Fruit fly (Drosophila melanogaster) whole organism, embryonic: ENCODE data around the gene CG18268.

ENCODE experiments used
- Atf6 ChIP-seq: fragments of 200-800 bp; sonication (Bioruptor generic); IDR thresholded peaks from 2 replicates; pipeline ENCODE4 v1.3.6; 2022; ENCODE audit warnings: missing biosample characterization, missing genetic modification characterization
- CG10274 ChIP-seq: fragments of 200-800 bp; sonication (Bioruptor generic); optimal IDR thresholded peaks from 3 replicates; lab custom pipeline; 2017; ENCODE audit warnings: missing biosample characterization, mild to moderate bottlenecking, missing genetic modification characterization
- CG10959 ChIP-seq: fragments of 200-800 bp; sonication (Bioruptor generic); IDR thresholded peaks from 2 replicates; pipeline ENCODE4 v1.3.6; 2022; ENCODE audit warnings: missing biosample characterization, missing genetic modification characterization
- CG12744 ChIP-seq: fragments of 200-800 bp; sonication (Bioruptor generic); optimal IDR thresholded peaks from 2 replicates; lab custom pipeline; 2016; ENCODE audit warnings: missing biosample characterization, missing genetic modification characterization
- CG13287 ChIP-seq: fragments of 200-800 bp; sonication (Bioruptor generic); IDR thresholded peaks from 2 replicates; pipeline ENCODE4 v1.3.6; 2022; ENCODE audit warnings: missing biosample characterization, missing genetic modification characterization; ENCODE audit not compliant: partially characterized antibody
- CG1529 ChIP-seq: fragments of 200-800 bp; sonication (Bioruptor generic); optimal IDR thresholded peaks from 3 replicates; lab custom pipeline; 2018; ENCODE audit warnings: missing biosample characterization, missing genetic modification characterization
- CG17186 ChIP-seq: fragments of 200-800 bp; sonication (Bioruptor generic); optimal IDR thresholded peaks from 3 replicates; lab custom pipeline; 2017; ENCODE audit warnings: missing biosample characterization, missing genetic modification reagents, missing genetic modification characterization
- CG17385 ChIP-seq: fragments of 200-800 bp; sonication (Bioruptor generic); optimal IDR thresholded peaks from 3 replicates; lab custom pipeline; 2018; ENCODE audit warnings: missing biosample characterization, mild to moderate bottlenecking, missing genetic modification characterization
- CG17568 ChIP-seq: fragments of 200-800 bp; sonication (Bioruptor generic); optimal IDR thresholded peaks from 2 replicates; lab custom pipeline; 2018; ENCODE audit warnings: missing biosample characterization, mild to moderate bottlenecking, missing genetic modification characterization, moderate library complexity
- CG17829 ChIP-seq: fragments of 200-800 bp; optimal IDR thresholded peaks from 2 replicates; lab custom pipeline; 2019; ENCODE audit warnings: missing biosample characterization, mild to moderate bottlenecking, missing genetic modification characterization, moderate library complexity
- CG1792 ChIP-seq: fragments of 200-800 bp; sonication (Bioruptor generic); optimal IDR thresholded peaks from 2 replicates; lab custom pipeline; 2016; ENCODE audit warnings: missing biosample characterization, missing genetic modification characterization
- CG18599 ChIP-seq: fragments of 200-800 bp; sonication (Bioruptor generic); optimal IDR thresholded peaks from 3 replicates; lab custom pipeline; 2017; ENCODE audit warnings: missing biosample characterization, missing genetic modification characterization, mild to moderate bottlenecking, moderate library complexity, missing genetic modification reagents
- CG18764 ChIP-seq: fragments of 200-800 bp; sonication (Bioruptor generic); optimal IDR thresholded peaks from 3 replicates; lab custom pipeline; 2016; ENCODE audit warnings: missing biosample characterization, missing genetic modification characterization
- CG32772 ChIP-seq: fragments of 200-800 bp; sonication (Bioruptor generic); IDR thresholded peaks from 2 replicates; pipeline ENCODE4 v1.3.6; 2022; ENCODE audit warnings: missing biosample characterization, missing genetic modification characterization
- CG4282 ChIP-seq: fragments of 200-800 bp; sonication (Bioruptor generic); optimal IDR thresholded peaks from 2 replicates; lab custom pipeline; 2016; ENCODE audit warnings: missing biosample characterization, missing genetic modification characterization
- CG4424 ChIP-seq: fragments of 200-800 bp; sonication (Bioruptor generic); optimal IDR thresholded peaks from 3 replicates; lab custom pipeline; 2016; ENCODE audit warnings: missing biosample characterization, missing genetic modification characterization
- CG6175 ChIP-seq: fragments of 200-800 bp; sonication (Bioruptor generic); IDR thresholded peaks from 3 replicates; pipeline ENCODE4 v1.3.6; 2022; ENCODE audit warnings: missing biosample characterization, missing genetic modification characterization
- CG6813 ChIP-seq: fragments of 200-800 bp; sonication (Bioruptor generic); optimal IDR thresholded peaks from 2 replicates; lab custom pipeline; 2017; ENCODE audit warnings: missing biosample characterization, missing genetic modification characterization, mild to moderate bottlenecking, moderate library complexity, missing genetic modification reagents
- CG8290 ChIP-seq, 3 experiments: fragments of 200-800 bp; sonication (Bioruptor generic); optimal IDR thresholded peaks; 2 replicates each; lab custom pipeline; 2016 to 2019; ENCODE audit warnings: missing biosample characterization in 3 of 3, missing genetic modification characterization in 3 of 3, mild to moderate bottlenecking in 2 of 3, moderate library complexity in 1 of 3
- Drgx ChIP-seq: fragments of 200-800 bp; sonication (Bioruptor generic); IDR thresholded peaks from 2 replicates; pipeline ENCODE4 v1.3.6; 2022; ENCODE audit warnings: missing biosample characterization, missing genetic modification characterization
- Gug ChIP-seq: fragments of 200-800 bp; sonication (Bioruptor generic); IDR thresholded peaks from 4 replicates; pipeline ENCODE4 v1.3.6; 2022; ENCODE audit warnings: missing biosample characterization, missing genetic modification characterization
- HLH3B ChIP-seq: fragments of 200-800 bp; sonication (Bioruptor generic); IDR thresholded peaks from 2 replicates; pipeline ENCODE4 v1.3.6; 2022; ENCODE audit warnings: missing biosample characterization, missing genetic modification characterization
- HmgD ChIP-seq: fragments of 200-800 bp; sonication (Bioruptor generic); optimal IDR thresholded peaks from 3 replicates; lab custom pipeline; 2016; ENCODE audit warnings: missing biosample characterization, missing genetic modification characterization
- Lpt ChIP-seq: fragments of >200 bp; optimal IDR thresholded peaks from 2 replicates; lab custom pipeline; 2018; ENCODE audit warnings: missing biosample characterization, missing genetic modification characterization
- Six4 ChIP-seq: fragments of 200-800 bp; sonication (Bioruptor generic); optimal IDR thresholded peaks from 2 replicates; lab custom pipeline; 2016; ENCODE audit warnings: missing biosample characterization, missing genetic modification characterization
- Vsx1 ChIP-seq: fragments of 200-800 bp; sonication (Bioruptor generic); optimal IDR thresholded peaks from 2 replicates; lab custom pipeline; 2017; ENCODE audit warnings: missing biosample characterization, mild to moderate bottlenecking, missing genetic modification characterization, missing genetic modification reagents
- Xrp1 ChIP-seq: fragments of 200-800 bp; sonication (Bioruptor generic); IDR thresholded peaks from 2 replicates; pipeline ENCODE4 v1.3.6; 2022; ENCODE audit warnings: missing biosample characterization, missing genetic modification characterization
- ap ChIP-seq: fragments of 200-800 bp; sonication (Bioruptor generic); IDR thresholded peaks from 2 replicates; pipeline ENCODE4 v1.3.6; 2022; ENCODE audit warnings: missing biosample characterization, missing genetic modification characterization
- crp ChIP-seq, 2 experiments: fragments of 200-800 bp; sonication (Bioruptor generic); optimal IDR thresholded peaks; 2 replicates in 1 of 2; 3 replicates in 1 of 2; lab custom pipeline; 2017; ENCODE audit warnings: missing biosample characterization in 2 of 2, missing genetic modification characterization in 2 of 2, mild to moderate bottlenecking in 1 of 2, moderate library complexity in 1 of 2
- dan ChIP-seq: fragments of 200-800 bp; sonication (Bioruptor generic); IDR thresholded peaks from 2 replicates; pipeline ENCODE4 v1.3.6; 2022; ENCODE audit warnings: missing biosample characterization, missing genetic modification characterization
- dmrt99B ChIP-seq: fragments of 200-800 bp; sonication (Bioruptor generic); optimal IDR thresholded peaks from 2 replicates; lab custom pipeline; 2018; ENCODE audit warnings: missing biosample characterization, mild to moderate bottlenecking, missing genetic modification characterization, moderate library complexity
- emc ChIP-seq: fragments of 200-800 bp; sonication (Bioruptor generic); optimal IDR thresholded peaks from 2 replicates; lab custom pipeline; 2016; ENCODE audit warnings: missing biosample characterization, missing genetic modification characterization
- ewg ChIP-seq: fragments of 200-800 bp; sonication (Bioruptor generic); optimal IDR thresholded peaks from 3 replicates; lab custom pipeline; 2017; ENCODE audit warnings: mild to moderate bottlenecking, missing biosample characterization, missing genetic modification reagents, missing genetic modification characterization
- ftz-f1 ChIP-seq: fragments of 200-800 bp; sonication (Bioruptor generic); optimal IDR thresholded peaks from 2 replicates; lab custom pipeline; 2016; ENCODE audit warnings: missing biosample characterization, missing genetic modification characterization
- fu2 ChIP-seq: fragments of 200-800 bp; sonication (Bioruptor generic); optimal IDR thresholded peaks from 2 replicates; lab custom pipeline; 2016; ENCODE audit warnings: missing biosample characterization, missing genetic modification characterization
- gt ChIP-seq: fragments of 200-800 bp; sonication (Bioruptor generic); IDR thresholded peaks from 2 replicates; pipeline ENCODE4 v1.3.6; 2022; ENCODE audit warnings: missing biosample characterization, missing genetic modification characterization
- h ChIP-seq: fragments of >200 bp; optimal IDR thresholded peaks from 2 replicates; lab custom pipeline; 2017
- hkb ChIP-seq, 2 experiments: fragments of 200-800 bp in 1 of 2; fragments of >200 bp in 1 of 2; sonication (Bioruptor generic) in 1 of 2; IDR thresholded peaks in 1 of 2; optimal IDR thresholded peaks in 1 of 2; 2 replicates each; pipeline versions ENCODE4 v1.3.6 to Lab custom; 2017 to 2022; ENCODE audit warnings: missing biosample characterization in 1 of 2, missing genetic modification characterization in 1 of 2
- ind ChIP-seq: fragments of 200-800 bp; sonication (Bioruptor generic); optimal IDR thresholded peaks from 3 replicates; lab custom pipeline; 2016; ENCODE audit warnings: missing biosample characterization, missing genetic modification characterization
- mam ChIP-seq: fragments of 200-800 bp; sonication (Bioruptor generic); optimal IDR thresholded peaks from 3 replicates; lab custom pipeline; 2016; ENCODE audit warnings: missing biosample characterization, missing genetic modification characterization
- mirr ChIP-seq: fragments of 200-800 bp; sonication (Bioruptor generic); optimal IDR thresholded peaks from 3 replicates; lab custom pipeline; 2018; ENCODE audit warnings: missing biosample characterization, mild to moderate bottlenecking, missing genetic modification characterization
- org-1 ChIP-seq: fragments of 200-800 bp; sonication (Bioruptor generic); optimal IDR thresholded peaks from 2 replicates; lab custom pipeline; 2017; ENCODE audit warnings: missing biosample characterization, missing genetic modification characterization
- otp ChIP-seq: fragments of 200-800 bp; sonication (Bioruptor generic); IDR thresholded peaks from 3 replicates; pipeline ENCODE4, ENCODE4 v1.3.6; 2022; ENCODE audit warnings: missing biosample characterization, missing genetic modification characterization
- pan ChIP-seq, 4 experiments: fragments of >200 bp in 3 of 4; fragments of 200-800 bp in 1 of 4; sonication (Bioruptor generic) in 1 of 4; optimal IDR thresholded peaks in 3 of 4; IDR thresholded peaks in 1 of 4; 2 replicates each; pipeline versions ENCODE4 v1.3.6 to Lab custom; 2017 to 2022; ENCODE audit warnings: missing biosample characterization in 2 of 4, missing genetic modification characterization in 2 of 4, mixed read lengths in 1 of 4
- pzg ChIP-seq: fragments of 200-800 bp; sonication (Bioruptor generic); optimal IDR thresholded peaks from 3 replicates; lab custom pipeline; 2018; ENCODE audit warnings: missing biosample characterization, mild to moderate bottlenecking, missing genetic modification characterization, moderate library complexity
- slbo ChIP-seq: fragments of 200-800 bp; sonication (Bioruptor generic); IDR thresholded peaks from 2 replicates; pipeline ENCODE4 v1.3.6; 2022; ENCODE audit warnings: missing biosample characterization, missing genetic modification characterization
- tx ChIP-seq: fragments of 200-800 bp; sonication (Bioruptor generic); optimal IDR thresholded peaks from 2 replicates; lab custom pipeline; 2016; ENCODE audit warnings: missing biosample characterization, missing genetic modification characterization

Gene CG18268

dm6 chr3R:7809662-7810621 is 5.7 kb upstream of the CG18268 start, which contains the start of the genes CG2993 and sgll (continued):
- peak; percentile 80 for TF ChIP-seq tx (GFP tag; lab: Kevin White, UChicago)
- peak; percentile 92 for TF ChIP-seq CG4424 (GFP tag; lab: Kevin White, UChicago)
- peak; percentile 63 for TF ChIP-seq CG1529 (GFP tag; lab: Kevin White, UChicago)
- TF ChIP-seq Drgx (GFP tag; lab: Robert Waterston, UW): peak; percentile 28; the same call in 1 of the 2 replicates
- peak; percentile 70 for TF ChIP-seq CG17186
- TF ChIP-seq mirr (GFP tag; lab: Kevin White, UChicago): peak; percentile 89
- peak; percentile 96 for TF ChIP-seq CG10959 (GFP tag; lab: Robert Waterston, UW)
- TF ChIP-seq Xrp1 (GFP tag; lab: Robert Waterston, UW): no peak; the same call in 1 of the 2 replicates
- TF ChIP-seq ewg (GFP tag; lab: Kevin White, UChicago): peak; percentile 84
- peak; percentile 93 for TF ChIP-seq mam (GFP tag; lab: Kevin White, UChicago)
- peak; percentile 90 for TF ChIP-seq HLH3B (GFP tag; lab: Robert Waterston, UW)
- TF ChIP-seq CG17568 (GFP tag; lab: Kevin White, UChicago): no peak
- no peak for TF ChIP-seq pan (optimal IDR thresholded peaks at IDR 0.05; lab: Kevin White, UChicago)
- peak in 1 of 2 experiments; percentile 91 for TF ChIP-seq pan (GFP tag; optimal IDR thresholded peaks at IDR 0.05 in 1 of 2, IDR thresholded peaks at IDR 0.05 in 1 of 2)
- peak; percentile 95 for TF ChIP-seq CG32772 (GFP tag; lab: Robert Waterston, UW)
- TF ChIP-seq CG10274: peak; percentile 69
- peak; percentile 95 for TF ChIP-seq otp (GFP tag; lab: Robert Waterston, UW)
- peak; percentile 86 for TF ChIP-seq CG6175 (GFP tag; lab: Robert Waterston, UW)
- peak; percentile 48 for TF ChIP-seq CG13287 (GFP tag; lab: Robert Waterston, UW)
- TF ChIP-seq ind (GFP tag; lab: Kevin White, UChicago): peak; percentile 95
- peak; percentile 94 for TF ChIP-seq Gug (GFP tag; lab: Robert Waterston, UW)
- TF ChIP-seq emc (GFP tag; lab: Kevin White, UChicago): peak; percentile 91
- TF ChIP-seq hkb (optimal IDR thresholded peaks at IDR 0.05; lab: Kevin White, UChicago): peak; percentile 72
- peak; percentile 81 for TF ChIP-seq hkb (GFP tag; IDR thresholded peaks at IDR 0.05; lab: Robert Waterston, UW)
- peak; percentile 59 for TF ChIP-seq ftz-f1 (GFP tag; lab: Kevin White, UChicago)
- TF ChIP-seq crp (GFP tag; optimal IDR thresholded peaks at IDR 0.05; lab: Kevin White, UChicago): peak in 1 of 2 experiments; percentile 41
- TF ChIP-seq ap (GFP tag; lab: Robert Waterston, UW): peak; percentile 71
- peak; percentile 80 for TF ChIP-seq CG18599 (GFP tag; lab: Kevin White, UChicago)
- TF ChIP-seq Lpt: no peak
- peak; percentile 90 for TF ChIP-seq CG18764 (GFP tag; lab: Kevin White, UChicago)
- TF ChIP-seq HmgD: peak; percentile 92
- TF ChIP-seq Six4 (GFP tag; lab: Kevin White, UChicago): peak; percentile 87
- TF ChIP-seq gt (GFP tag; lab: Robert Waterston, UW): peak; percentile 83
- peak; percentile 84 for TF ChIP-seq CG1792 (GFP tag; lab: Kevin White, UChicago)
- peak; percentile 88 for TF ChIP-seq CG12744 (GFP tag; lab: Kevin White, UChicago)
- TF ChIP-seq h (lab: Kevin White, UChicago): no peak
- TF ChIP-seq CG8290 (GFP tag; optimal IDR thresholded peaks at IDR 0.05; lab: Kevin White, UChicago): peak; percentile 97
- TF ChIP-seq CG8290 (tag; optimal IDR thresholded peaks at IDR 0.05; lab: Kevin White, UChicago): peak; percentile 71 to 98
- TF ChIP-seq Atf6: peak; percentile 54; the same call in 1 of the 2 replicates
- peak; percentile 70 for TF ChIP-seq CG17385
- peak; percentile 84 for TF ChIP-seq pzg
- TF ChIP-seq CG17829 (tag; lab: Kevin White, UChicago): peak; percentile 92
- peak; percentile 62 for TF ChIP-seq CG4282 (GFP tag; lab: Kevin White, UChicago)
- peak; percentile 83 for TF ChIP-seq fu2 (GFP tag; lab: Kevin White, UChicago)
- peak; percentile 83 for TF ChIP-seq org-1 (GFP tag; lab: Kevin White, UChicago)
- no peak for TF ChIP-seq Vsx1 (GFP tag; lab: Kevin White, UChicago)
- peak; percentile 46 for TF ChIP-seq CG6813 (GFP tag; lab: Kevin White, UChicago)
- TF ChIP-seq dan (GFP tag; lab: Robert Waterston, UW): peak; percentile 46; the same call in 1 of the 2 replicates
- TF ChIP-seq slbo (GFP tag; lab: Robert Waterston, UW): peak; percentile 98
- TF ChIP-seq dmrt99B: peak; percentile 79
